Worm (Caenorhabditis elegans) whole organism, midembryonic: ENCODE measurements around the gene Y38H6C.24.
"Not testable (repeated sequence)": the region's sequence is repeated elsewhere in the genome, so short reads cannot be mapped to it uniquely, and the experiment has no call there.

Source experiments
- T22C8.4 ChIP-seq: fragments of 200-800 bp; sonication (Bioruptor generic); IDR thresholded peaks from 2 replicates; pipeline ENCODE4 v1.3.6; 2022; ENCODE audit warnings: missing genetic modification characterization, missing compliant biosample characterization
- cog-1 ChIP-seq: sonication (generic microtip); optimal IDR thresholded peaks from 2 replicates; lab custom pipeline; 2016; ENCODE audit warnings: missing genetic modification characterization, missing compliant biosample characterization
- flt-1 ChIP-seq: fragments of 200-800 bp; sonication (Bioruptor generic); IDR thresholded peaks from 2 replicates; pipeline ENCODE4 v1.3.6; 2022; ENCODE audit warnings: missing genetic modification characterization, missing compliant biosample characterization

ce11 chrV:20564054-20564453 is 37.8 kb downstream of the Y38H6C.24 start, which contains the start of gene F26F2.13:
- TF ChIP-seq T22C8.4 (GFP tag; lab: Robert Waterston, UW); flt-1 (GFP tag; lab: Robert Waterston, UW); cog-1 (tag; lab: Kevin White, UChicago): not testable (repeated sequence)
